Fruit fly (Drosophila melanogaster): ENCODE results near the gene Gdap1.

Gene Gdap1

DNA sequence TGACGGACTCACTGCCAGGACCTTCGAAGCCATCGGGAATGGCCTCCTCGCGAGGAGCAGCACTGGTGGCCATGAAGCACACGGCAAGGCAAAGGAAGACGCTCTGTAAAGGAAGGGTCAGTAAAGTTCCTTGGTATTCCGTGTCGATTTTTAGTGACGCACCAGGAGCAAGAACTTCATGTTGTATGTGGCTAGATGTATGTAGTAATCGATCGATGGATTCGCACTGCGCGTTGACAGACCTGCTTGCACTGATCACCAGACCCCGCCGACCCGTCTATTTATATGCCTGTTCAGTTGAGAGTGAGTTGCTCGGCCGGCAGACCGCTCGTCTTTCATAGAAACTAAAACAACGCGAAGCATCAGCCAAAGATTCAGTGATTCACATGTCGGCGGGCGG lies 8.8 kb upstream of the Gdap1 start, which contains the start of gene CG15213:
Gene CG15213, minus strand, starts transcription at position 255 of the 400 bp plus-strand sequence.
- TF ChIP-seq gce (GFP tag; IDR thresholded peaks at IDR 0.05) (0 out of 3 replicates have a peak, but pooled peaks have one; percentile 20), CG7928 (GFP tag; optimal IDR thresholded peaks at IDR 0.05) (no peak), Ets65A (GFP tag) (peak; percentile 91), CG6272 (GFP tag; IDR thresholded peaks at IDR 0.05) (0 out of 2 replicates have a peak, but pooled peaks have one; percentile 9), Hr51 (GFP tag; optimal IDR thresholded peaks at IDR 0.05) (no peak), CG17328 (GFP tag; IDR thresholded peaks at IDR 0.05) (0 out of 2 replicates have a peak, but pooled peaks have one; percentile 4), Med (GFP tag) (peak; percentile 27), CHES-1-like (GFP tag; optimal IDR thresholded peaks at IDR 0.05) (no peak)

DNA sequence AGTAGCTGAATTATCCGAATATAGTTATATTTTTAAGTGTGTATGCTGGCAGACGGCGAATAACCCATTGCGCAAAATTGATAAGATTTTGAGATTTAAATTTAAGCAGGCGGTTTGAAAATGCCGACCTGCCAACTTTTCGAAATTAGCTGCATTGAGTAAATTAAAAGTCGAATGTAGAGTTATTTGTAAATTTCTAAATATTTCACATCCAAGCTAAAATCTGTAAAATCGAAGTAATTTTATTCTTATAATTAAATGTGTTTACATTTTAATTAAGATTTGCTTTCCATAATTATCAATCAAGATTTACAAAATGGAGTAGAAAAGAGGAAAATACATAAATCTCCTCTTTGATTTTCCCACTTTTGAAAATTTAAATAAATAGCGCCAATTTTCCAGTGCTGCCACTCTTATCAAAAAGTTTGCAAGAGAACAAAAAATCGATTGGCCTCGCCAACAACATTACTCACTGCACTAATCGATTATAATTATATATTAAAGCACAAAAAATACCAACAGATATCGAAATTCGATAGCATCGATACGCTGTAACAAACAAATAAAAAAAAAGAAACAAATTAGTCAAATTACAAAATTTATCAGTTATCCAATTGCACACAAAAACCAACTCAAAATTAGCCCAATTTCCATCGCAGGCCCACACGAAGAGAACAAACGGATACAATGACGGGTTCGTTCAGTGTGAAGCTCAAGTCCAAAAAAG lies 7.9 kb upstream of the Gdap1 start, which contains the start of gene Yod1:
Gene Yod1, plus strand, starts transcription at position 168 of the 727 bp plus-strand sequence.
- TF ChIP-seq sd (tag; optimal IDR thresholded peaks at IDR 0.05) = peak; percentile 47
- TF ChIP-seq chm (GFP tag; IDR thresholded peaks at IDR 0.05) = no peak
- no peak for TF ChIP-seq CG4820 (GFP tag; optimal IDR thresholded peaks at IDR 0.05)
- TF ChIP-seq HmgZ (tag; optimal IDR thresholded peaks at IDR 0.05) = peak; percentile 25
- TF ChIP-seq pzg (GFP tag; optimal IDR thresholded peaks at IDR 0.05) = peak; percentile 63
- peak; percentile 96 for TF ChIP-seq Dp (GFP tag; optimal IDR thresholded peaks at IDR 0.05)
- no peak for TF ChIP-seq CG12219 (GFP tag; optimal IDR thresholded peaks at IDR 0.05)
- TF ChIP-seq CG10267 (tag; optimal IDR thresholded peaks at IDR 0.05) = peak; percentile 46
- no peak for TF ChIP-seq CG34376 (GFP tag; optimal IDR thresholded peaks at IDR 0.05)
- TF ChIP-seq CG34224 (GFP tag; IDR thresholded peaks at IDR 0.05; ENCODE audit: partially characterized antibody) = peak; percentile 87
- peak; percentile 45; the same call in 1 of the 3 replicates for TF ChIP-seq zen2 (GFP tag; IDR thresholded peaks at IDR 0.05; ENCODE audit: partially characterized antibody)
- TF ChIP-seq stwl (tag; optimal IDR thresholded peaks at IDR 0.05) = peak; percentile 97
- no peak for TF ChIP-seq rib (GFP tag; IDR thresholded peaks at IDR 0.05)
- TF ChIP-seq CG7556 (GFP tag; optimal IDR thresholded peaks at IDR 0.05) = no peak
- peak; percentile 4 for TF ChIP-seq CG11504 (tag; optimal IDR thresholded peaks at IDR 0.05)
- no peak for TF ChIP-seq CG5180 (GFP tag; optimal IDR thresholded peaks at IDR 0.05)
- TF ChIP-seq CG6683 (GFP tag; optimal IDR thresholded peaks at IDR 0.05) = no peak
- TF ChIP-seq kah (GFP tag; optimal IDR thresholded peaks at IDR 0.05) = no peak
- no peak for TF ChIP-seq CG18599 (GFP tag; optimal IDR thresholded peaks at IDR 0.05)
- TF ChIP-seq Sry-δ (GFP tag; optimal IDR thresholded peaks at IDR 0.05) = peak; percentile 47
- TF ChIP-seq HLH3B (GFP tag; IDR thresholded peaks at IDR 0.05) = no peak
- no peak for TF ChIP-seq hth (optimal IDR thresholded peaks at IDR 0.05)
- no peak for TF ChIP-seq ac (GFP tag; optimal IDR thresholded peaks at IDR 0.05)
- TF ChIP-seq hb (GFP tag; IDR thresholded peaks at IDR 0.05; ENCODE audit: partially characterized antibody) = peak; percentile 66; the same call in 2 of the 3 replicates
- TF ChIP-seq gem (tag; optimal IDR thresholded peaks at IDR 0.05) = peak; percentile 18
- TF ChIP-seq Vsx1 (GFP tag; optimal IDR thresholded peaks at IDR 0.05) = peak; percentile 35
- peak; percentile 98 for TF ChIP-seq trem (tag; optimal IDR thresholded peaks at IDR 0.05)
- TF ChIP-seq salm (tag; optimal IDR thresholded peaks at IDR 0.05) = no peak
- no peak for TF ChIP-seq CG4404 (GFP tag; IDR thresholded peaks at IDR 0.05)
- no peak for TF ChIP-seq Kr (GFP tag; optimal IDR thresholded peaks at IDR 0.05)
- TF ChIP-seq CG3163 (GFP tag; optimal IDR thresholded peaks at IDR 0.05) = no peak
- TF ChIP-seq CG6689 (GFP tag; IDR thresholded peaks at IDR 0.05) = no peak
- TF ChIP-seq CG17829 (tag; optimal IDR thresholded peaks at IDR 0.05) = peak; percentile 37
- TF ChIP-seq CG9932 (GFP tag; IDR thresholded peaks at IDR 0.05) = no peak
- TF ChIP-seq NC2α (GFP tag; optimal IDR thresholded peaks at IDR 0.05) = no peak
- TF ChIP-seq Dref (GFP tag; IDR thresholded peaks at IDR 0.05) = peak; percentile 94
- TF ChIP-seq ash1 (GFP tag; optimal IDR thresholded peaks at IDR 0.05) = no peak
- no peak for TF ChIP-seq wdn (GFP tag; IDR thresholded peaks at IDR 0.05)
- TF ChIP-seq Ets97D (GFP tag; optimal IDR thresholded peaks at IDR 0.05) = peak; percentile 36
- no peak for TF ChIP-seq fu2 (GFP tag; optimal IDR thresholded peaks at IDR 0.05)

All from whole organism, embryonic.